Worm (Caenorhabditis elegans): ENCODE measurements around the gene dph-7.
"Not testable (repeated sequence)": the region's sequence is repeated elsewhere in the genome, so short reads cannot be mapped to it uniquely, and the experiment has no call there.

DNA sequence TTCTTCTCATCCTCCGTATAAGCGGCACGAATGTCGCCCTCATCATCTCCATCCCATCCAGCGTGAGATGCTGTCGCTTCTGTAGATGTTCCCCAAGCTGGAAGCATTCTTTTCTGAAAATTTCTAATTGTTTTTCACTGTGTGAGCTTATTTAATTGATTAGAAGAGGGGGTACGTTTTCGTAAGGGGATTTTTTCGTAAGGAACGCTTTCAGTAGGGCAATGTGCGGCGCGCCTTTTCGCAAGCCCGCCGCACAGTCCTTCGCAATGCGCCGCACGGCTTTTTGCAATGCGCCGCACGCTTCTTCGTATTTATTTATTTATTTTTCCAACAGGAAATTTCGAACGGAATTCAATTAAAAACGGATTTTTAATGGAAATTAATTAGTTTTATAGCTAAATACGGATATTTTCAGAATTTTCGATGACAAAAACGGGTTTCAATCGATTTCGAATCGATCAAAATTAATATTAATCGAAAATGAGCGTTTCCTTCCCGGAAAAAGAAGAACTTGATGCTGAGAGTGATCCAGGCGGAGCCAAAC is 21.9 kb upstream of the dph-7 start, which contains the start of gene set-25:
- not testable (repeated sequence) for TF ChIP-seq pqm-1, fos-1, nhr-77, mdl-1, nhr-76, aly-2 (tag; optimal IDR thresholded peaks at IDR 0.05)
- peak; percentile 9 for TF ChIP-seq snu-23 (GFP tag; optimal IDR thresholded peaks at IDR 0.05)

All from whole organism, L1 larva.